Fruit fly (Drosophila melanogaster) whole organism, embryonic: ENCODE data around the gene Cpr11B.

Source experiments
- Asciz ChIP-seq: fragments of 200-800 bp; sonication (Bioruptor generic); optimal IDR thresholded peaks from 2 replicates; lab custom pipeline; 2017; ENCODE audit warnings: missing biosample characterization, mild to moderate bottlenecking, missing genetic modification characterization, missing genetic modification reagents
- Atf6 ChIP-seq: fragments of 200-800 bp; sonication (Bioruptor generic); IDR thresholded peaks from 2 replicates; pipeline ENCODE4 v1.3.6; 2022; ENCODE audit warnings: missing biosample characterization, missing genetic modification characterization
- CG12744 ChIP-seq: fragments of 200-800 bp; sonication (Bioruptor generic); optimal IDR thresholded peaks from 2 replicates; lab custom pipeline; 2016; ENCODE audit warnings: missing biosample characterization, missing genetic modification characterization
- CG13287 ChIP-seq: fragments of 200-800 bp; sonication (Bioruptor generic); IDR thresholded peaks from 2 replicates; pipeline ENCODE4 v1.3.6; 2022; ENCODE audit warnings: missing biosample characterization, missing genetic modification characterization; ENCODE audit not compliant: partially characterized antibody
- CG13775 ChIP-seq: fragments of 200-800 bp; sonication (Bioruptor generic); optimal IDR thresholded peaks from 3 replicates; lab custom pipeline; 2017; ENCODE audit warnings: missing biosample characterization, mild to moderate bottlenecking, missing genetic modification characterization
- CG15479 ChIP-seq: fragments of 200-800 bp; sonication (Bioruptor generic); optimal IDR thresholded peaks from 3 replicates; lab custom pipeline; 2019; ENCODE audit warnings: missing biosample characterization, mild to moderate bottlenecking, missing genetic modification characterization, moderate library complexity
- CG15696 ChIP-seq: fragments of 200-800 bp; sonication (Bioruptor generic); optimal IDR thresholded peaks from 2 replicates; lab custom pipeline; 2019; ENCODE audit warnings: missing biosample characterization, mild to moderate bottlenecking, missing genetic modification characterization, moderate library complexity
- CG16779 ChIP-seq: fragments of 200-800 bp; sonication (Bioruptor generic); IDR thresholded peaks from 2 replicates; pipeline ENCODE4 v1.3.6; 2022; ENCODE audit warnings: missing biosample characterization, missing genetic modification characterization
- CG16863 ChIP-seq: fragments of 200-800 bp; sonication (Bioruptor generic); optimal IDR thresholded peaks from 3 replicates; lab custom pipeline; 2016; ENCODE audit warnings: missing biosample characterization, missing genetic modification characterization
- CG32767 ChIP-seq: fragments of 200-800 bp; sonication (Bioruptor generic); IDR thresholded peaks from 2 replicates; pipeline ENCODE4 v1.3.6; 2022; ENCODE audit warnings: missing biosample characterization, missing genetic modification characterization
- CG3726 ChIP-seq: fragments of 200-800 bp; sonication (Bioruptor generic); IDR thresholded peaks from 3 replicates; pipeline ENCODE4, ENCODE4 v1.3.6; 2022; ENCODE audit warnings: missing biosample characterization, missing genetic modification characterization
- CG3995 ChIP-seq: fragments of 200-800 bp; sonication (Bioruptor generic); optimal IDR thresholded peaks from 3 replicates; lab custom pipeline; 2016; ENCODE audit warnings: missing biosample characterization, missing genetic modification characterization
- CG7271 ChIP-seq: fragments of 200-800 bp; sonication (Bioruptor generic); optimal IDR thresholded peaks from 2 replicates; lab custom pipeline; 2018; ENCODE audit warnings: missing biosample characterization, mild to moderate bottlenecking, missing genetic modification characterization, moderate library complexity
- CG7928 ChIP-seq: fragments of 200-800 bp; sonication (Bioruptor generic); optimal IDR thresholded peaks from 2 replicates; lab custom pipeline; 2017; ENCODE audit warnings: missing biosample characterization, mild to moderate bottlenecking, missing genetic modification characterization
- CG7963 ChIP-seq: fragments of 200-800 bp; sonication (Bioruptor generic); IDR thresholded peaks from 3 replicates; pipeline ENCODE4 v1.3.6; 2022; ENCODE audit warnings: missing biosample characterization, missing genetic modification characterization; ENCODE audit not compliant: partially characterized antibody
- CG9817 ChIP-seq: fragments of 200-800 bp; sonication (Bioruptor generic); optimal IDR thresholded peaks from 2 replicates; lab custom pipeline; 2018; ENCODE audit warnings: missing biosample characterization, mild to moderate bottlenecking, missing genetic modification characterization, moderate library complexity
- D19B ChIP-seq: fragments of 200-800 bp; sonication (Bioruptor generic); optimal IDR thresholded peaks from 2 replicates; lab custom pipeline; 2017; ENCODE audit warnings: missing biosample characterization, mild to moderate bottlenecking, missing genetic modification characterization
- Deaf1 ChIP-seq: fragments of 200-800 bp; optimal IDR thresholded peaks from 3 replicates; lab custom pipeline; 2019; ENCODE audit warnings: missing biosample characterization, mild to moderate bottlenecking, missing genetic modification characterization, moderate library complexity
- Ets97D ChIP-seq: fragments of 200-800 bp; sonication (Bioruptor generic); optimal IDR thresholded peaks from 3 replicates; lab custom pipeline; 2016; ENCODE audit warnings: missing biosample characterization, missing genetic modification characterization
- Fer3 ChIP-seq: fragments of 200-800 bp; sonication (Bioruptor generic); optimal IDR thresholded peaks from 2 replicates; lab custom pipeline; 2018; ENCODE audit warnings: missing biosample characterization, mild to moderate bottlenecking, missing genetic modification characterization, moderate library complexity
- H2.0 ChIP-seq: fragments of 200-800 bp; sonication (Bioruptor generic); IDR thresholded peaks from 2 replicates; pipeline ENCODE4 v1.3.6; 2022; ENCODE audit warnings: missing biosample characterization, missing genetic modification characterization
- HLH4C ChIP-seq: fragments of 200-800 bp; sonication (Bioruptor generic); IDR thresholded peaks from 3 replicates; pipeline ENCODE4 v1.3.6; 2022; ENCODE audit warnings: missing biosample characterization, missing genetic modification characterization; ENCODE audit not compliant: partially characterized antibody
- Hand ChIP-seq: fragments of 200-800 bp; sonication (Bioruptor generic); optimal IDR thresholded peaks from 2 replicates; lab custom pipeline; 2017; ENCODE audit warnings: mild to moderate bottlenecking, missing biosample characterization, missing genetic modification reagents, missing genetic modification characterization
- Jarid2 ChIP-seq: fragments of 200-800 bp; sonication (Bioruptor generic); optimal IDR thresholded peaks from 3 replicates; lab custom pipeline; 2017; ENCODE audit warnings: mild to moderate bottlenecking, missing biosample characterization, missing genetic modification reagents, missing genetic modification characterization
- NC2β ChIP-seq: fragments of 200-800 bp; sonication (Bioruptor generic); optimal IDR thresholded peaks from 2 replicates; lab custom pipeline; 2016; ENCODE audit warnings: missing biosample characterization, missing genetic modification characterization
- NFAT ChIP-seq: fragments of 200-800 bp; sonication (Bioruptor generic); IDR thresholded peaks from 2 replicates; pipeline ENCODE4 v1.3.6; 2022; ENCODE audit warnings: missing biosample characterization, missing genetic modification characterization
- Ravus ChIP-seq: fragments of 200-800 bp; sonication (Bioruptor generic); IDR thresholded peaks from 2 replicates; pipeline ENCODE4 v1.3.6; 2022; ENCODE audit warnings: missing biosample characterization, missing genetic modification characterization
- Sry-β ChIP-seq: fragments of 200-800 bp; sonication (Bioruptor generic); optimal IDR thresholded peaks from 2 replicates; lab custom pipeline; 2018; ENCODE audit warnings: missing biosample characterization, mild to moderate bottlenecking, missing genetic modification characterization, moderate library complexity
- Tbp ChIP-seq: fragments of >200 bp; optimal IDR thresholded peaks from 2 replicates; lab custom pipeline; 2018; ENCODE audit warnings: missing biosample characterization, missing genetic modification characterization
- Usf ChIP-seq: fragments of 200-800 bp; sonication (Bioruptor generic); optimal IDR thresholded peaks from 2 replicates; lab custom pipeline; 2017; ENCODE audit warnings: missing genotype, missing biosample characterization, missing genetic modification characterization
- Vsx1 ChIP-seq: fragments of 200-800 bp; sonication (Bioruptor generic); optimal IDR thresholded peaks from 2 replicates; lab custom pipeline; 2017; ENCODE audit warnings: missing biosample characterization, mild to moderate bottlenecking, missing genetic modification characterization, missing genetic modification reagents
- abd-A ChIP-seq: fragments of 200-800 bp; sonication (Bioruptor generic); optimal IDR thresholded peaks from 3 replicates; lab custom pipeline; 2019; ENCODE audit warnings: missing biosample characterization, mild to moderate bottlenecking, missing genetic modification characterization, moderate library complexity
- amos ChIP-seq: fragments of 200-800 bp; sonication (Bioruptor generic); IDR thresholded peaks from 2 replicates; pipeline ENCODE4 v1.3.6; 2022; ENCODE audit warnings: missing biosample characterization, missing genetic modification characterization; ENCODE audit not compliant: partially characterized antibody
- ap ChIP-seq: fragments of 200-800 bp; sonication (Bioruptor generic); IDR thresholded peaks from 2 replicates; pipeline ENCODE4 v1.3.6; 2022; ENCODE audit warnings: missing biosample characterization, missing genetic modification characterization
- br ChIP-seq: fragments of >200 bp; optimal IDR thresholded peaks from 2 replicates; lab custom pipeline; 2017
- da ChIP-seq: fragments of 200-800 bp; sonication (Bioruptor generic); optimal IDR thresholded peaks from 2 replicates; lab custom pipeline; 2016; ENCODE audit warnings: missing biosample characterization, missing genetic modification characterization
- dati ChIP-seq: fragments of 200-800 bp; sonication (Bioruptor generic); IDR thresholded peaks from 2 replicates; pipeline ENCODE4 v1.3.6; 2022; ENCODE audit warnings: missing biosample characterization, missing genetic modification characterization
- dpn ChIP-seq, 2 experiments: fragments of 200-800 bp; sonication (Bioruptor generic); optimal IDR thresholded peaks; 3 replicates each; lab custom pipeline; 2016; ENCODE audit warnings: missing biosample characterization in 2 of 2, missing genetic modification characterization in 2 of 2
- ewg ChIP-seq: fragments of 200-800 bp; sonication (Bioruptor generic); optimal IDR thresholded peaks from 3 replicates; lab custom pipeline; 2017; ENCODE audit warnings: mild to moderate bottlenecking, missing biosample characterization, missing genetic modification reagents, missing genetic modification characterization
- exex ChIP-seq: fragments of 200-800 bp; sonication (Bioruptor generic); optimal IDR thresholded peaks from 4 replicates; lab custom pipeline; 2018; ENCODE audit warnings: missing biosample characterization, mild to moderate bottlenecking, missing genetic modification characterization, moderate library complexity
- fru ChIP-seq: fragments of >200 bp; optimal IDR thresholded peaks from 2 replicates; lab custom pipeline; 2017
- hkb ChIP-seq, 2 experiments: fragments of 200-800 bp in 1 of 2; fragments of >200 bp in 1 of 2; sonication (Bioruptor generic) in 1 of 2; IDR thresholded peaks in 1 of 2; optimal IDR thresholded peaks in 1 of 2; 2 replicates each; pipeline versions ENCODE4 v1.3.6 to Lab custom; 2017 to 2022; ENCODE audit warnings: missing biosample characterization in 1 of 2, missing genetic modification characterization in 1 of 2
- lbe ChIP-seq: fragments of 200-800 bp; sonication (Bioruptor generic); optimal IDR thresholded peaks from 2 replicates; lab custom pipeline; 2016; ENCODE audit warnings: missing biosample characterization, mild to moderate bottlenecking, missing genetic modification characterization
- lmd ChIP-seq: fragments of 200-800 bp; sonication (Bioruptor generic); IDR thresholded peaks from 2 replicates; pipeline ENCODE4 v1.3.6; 2022; ENCODE audit warnings: missing biosample characterization, missing genetic modification characterization
- org-1 ChIP-seq: fragments of 200-800 bp; sonication (Bioruptor generic); optimal IDR thresholded peaks from 2 replicates; lab custom pipeline; 2017; ENCODE audit warnings: missing biosample characterization, missing genetic modification characterization
- otp ChIP-seq: fragments of 200-800 bp; sonication (Bioruptor generic); IDR thresholded peaks from 3 replicates; pipeline ENCODE4, ENCODE4 v1.3.6; 2022; ENCODE audit warnings: missing biosample characterization, missing genetic modification characterization
- ranshi ChIP-seq: fragments of 200-800 bp; sonication (Bioruptor generic); IDR thresholded peaks from 2 replicates; pipeline ENCODE4 v1.3.6; 2022; ENCODE audit warnings: missing biosample characterization, missing genetic modification characterization
- sna ChIP-seq: fragments of 200-800 bp; sonication (Bioruptor generic); IDR thresholded peaks from 2 replicates; pipeline ENCODE4 v1.3.6; 2022; ENCODE audit warnings: missing biosample characterization, missing genetic modification characterization; ENCODE audit not compliant: partially characterized antibody
- so ChIP-seq: fragments of 200-800 bp; sonication (Bioruptor generic); IDR thresholded peaks from 3 replicates; pipeline ENCODE4 v1.3.6; 2022; ENCODE audit warnings: missing biosample characterization, missing genetic modification characterization

Cpr11B gene

DNA sequence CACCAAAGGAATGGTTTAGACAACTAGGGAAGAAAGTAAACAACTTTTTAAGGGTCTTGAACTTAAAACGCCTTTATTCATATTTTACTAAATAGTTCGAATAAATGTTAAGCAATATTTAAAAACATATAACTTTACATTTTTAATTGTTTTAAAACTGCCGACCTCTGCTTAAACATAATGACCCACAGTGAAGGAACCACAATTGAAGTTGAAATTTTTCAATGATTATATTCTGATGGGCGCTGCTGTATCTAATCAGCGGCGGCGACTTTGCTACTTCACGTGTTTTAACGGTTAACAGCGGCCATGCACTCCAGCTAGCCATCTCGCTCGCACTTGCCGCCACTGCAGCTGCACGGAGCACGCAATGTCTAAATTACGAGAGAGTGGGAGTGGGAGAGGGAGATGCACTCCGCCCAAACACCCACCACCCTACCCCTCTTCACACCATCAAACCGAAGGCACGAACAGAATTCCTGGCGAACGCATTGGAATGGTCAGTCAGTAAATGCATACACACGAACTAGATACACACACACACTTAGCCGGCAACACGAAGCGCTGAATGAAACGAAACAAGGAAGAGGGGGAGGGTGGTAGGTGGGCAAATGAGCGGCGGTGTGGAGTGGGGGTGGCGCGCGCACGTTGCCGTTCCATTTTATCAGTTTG is 25.9 kb downstream of the Cpr11B start (continued):
- TF ChIP-seq CG7963 (GFP tag; lab: Robert Waterston, UW): peak; percentile 34; the same call in 1 of the 3 replicates
- TF ChIP-seq CG13287 (GFP tag; lab: Robert Waterston, UW): no peak
- peak; percentile 19 for TF ChIP-seq CG12744 (GFP tag; lab: Kevin White, UChicago)
- no peak for TF ChIP-seq dati
- peak; percentile 78 for TF ChIP-seq CG15479 (GFP tag; lab: Kevin White, UChicago)
- peak; percentile 67 for TF ChIP-seq Fer3 (tag; lab: Kevin White, UChicago)
- TF ChIP-seq CG3726 (GFP tag; lab: Robert Waterston, UW): no peak
- TF ChIP-seq NC2β (GFP tag; lab: Kevin White, UChicago): no peak
- TF ChIP-seq lmd (GFP tag; lab: Robert Waterston, UW): peak; percentile 54
- no peak for TF ChIP-seq Usf
- TF ChIP-seq exex (tag; lab: Kevin White, UChicago): no peak
- TF ChIP-seq Asciz (GFP tag; lab: Kevin White, UChicago): peak; percentile 61
- 0 out of 3 replicates have a peak, but pooled peaks have one; percentile 25 for TF ChIP-seq so (GFP tag; lab: Robert Waterston, UW)
- no peak for TF ChIP-seq ranshi (GFP tag; lab: Robert Waterston, UW)
- TF ChIP-seq sna: no peak
- TF ChIP-seq Atf6: peak; percentile 61
- TF ChIP-seq br (lab: Kevin White, UChicago): no peak
- peak; percentile 78 for TF ChIP-seq D19B (GFP tag; lab: Kevin White, UChicago)
- TF ChIP-seq Ravus (GFP tag; lab: Robert Waterston, UW): no peak
- TF ChIP-seq Deaf1 (tag; lab: Kevin White, UChicago): peak; percentile 72
- no peak for TF ChIP-seq HLH4C (GFP tag; lab: Robert Waterston, UW)
- no peak for TF ChIP-seq fru (lab: Kevin White, UChicago)
- no peak for TF ChIP-seq CG7928 (GFP tag; lab: Kevin White, UChicago)
- peak; percentile 48 for TF ChIP-seq Jarid2 (GFP tag; lab: Kevin White, UChicago)
- no peak for TF ChIP-seq Tbp (GFP tag; lab: Kevin White, UChicago)
- TF ChIP-seq NFAT: no peak
- TF ChIP-seq dpn (GFP tag; optimal IDR thresholded peaks at IDR 0.05; lab: Kevin White, UChicago): peak; percentile 6 to 41
- peak; percentile 40 for TF ChIP-seq CG13775 (GFP tag; lab: Kevin White, UChicago)
- TF ChIP-seq Ets97D (GFP tag; lab: Kevin White, UChicago): no peak
- no peak; the same call in 2 of the 3 replicates for TF ChIP-seq otp
- no peak for TF ChIP-seq CG16779 (GFP tag; lab: Robert Waterston, UW)
- peak; percentile 28 for TF ChIP-seq org-1 (GFP tag; lab: Kevin White, UChicago)
- no peak for TF ChIP-seq amos (GFP tag; lab: Robert Waterston, UW)
- TF ChIP-seq lbe (GFP tag; lab: Kevin White, UChicago): no peak
- TF ChIP-seq ap (GFP tag; lab: Robert Waterston, UW): no peak
- no peak for TF ChIP-seq da (GFP tag; lab: Kevin White, UChicago)
- TF ChIP-seq CG7271 (tag; lab: Kevin White, UChicago): no peak
- no peak for TF ChIP-seq Vsx1 (GFP tag; lab: Kevin White, UChicago)
- TF ChIP-seq Hand (GFP tag; lab: Kevin White, UChicago): peak; percentile 6
- TF ChIP-seq CG32767 (GFP tag; lab: Robert Waterston, UW): peak; percentile 81; the same call in 1 of the 2 replicates
- TF ChIP-seq abd-A: no peak
- no peak for TF ChIP-seq hkb (optimal IDR thresholded peaks at IDR 0.05; lab: Kevin White, UChicago)
- TF ChIP-seq hkb (GFP tag; IDR thresholded peaks at IDR 0.05; lab: Robert Waterston, UW): peak; percentile 35; the same call in 1 of the 2 replicates
- TF ChIP-seq Sry-β (GFP tag; lab: Kevin White, UChicago): peak; percentile 2
- peak; percentile 18 for TF ChIP-seq ewg (GFP tag; lab: Kevin White, UChicago)
- TF ChIP-seq CG3995 (GFP tag; lab: Kevin White, UChicago): no peak
- TF ChIP-seq CG15696 (tag; lab: Kevin White, UChicago): no peak
- TF ChIP-seq H2.0 (GFP tag; lab: Robert Waterston, UW): 0 out of 2 replicates have a peak, but pooled peaks have one; percentile 34
- peak; percentile 45 for TF ChIP-seq CG9817 (tag; lab: Kevin White, UChicago)
- TF ChIP-seq CG16863 (GFP tag; lab: Kevin White, UChicago): peak; percentile 38
